Worm (Caenorhabditis elegans): ENCODE results near the gene ptr-24.

ce11 chrX:13387497-13387953 is 49.7 kb downstream of the ptr-24 start, which contains the start of gene C49F8.3:
- TF ChIP-seq W03F9.2 (tag; optimal IDR thresholded peaks at IDR 0.05) (no peak), dao-5 (tag; optimal IDR thresholded peaks at IDR 0.05) (no peak)
